Worm (Caenorhabditis elegans) whole organism, L4 larva: Measurements from ENCODE around the gene skpt-1.

ENCODE experiments used
- D1046.2 ChIP-seq: fragments of 200-800 bp; sonication (Bioruptor generic); IDR thresholded peaks from 2 replicates; pipeline ENCODE4 v1.3.6; 2022; ENCODE audit warnings: missing genetic modification characterization, missing compliant biosample characterization
- F26F4.8 ChIP-seq: fragments of 200-800 bp; sonication (Bioruptor generic); conservative IDR thresholded peaks from 2 replicates; pipeline ENCODE4 v1.3.6; 2022; ENCODE audit warnings: missing genetic modification characterization, missing compliant biosample characterization
- R02D3.7 ChIP-seq: fragments of 150-350 bp; sonication (generic microtip); optimal IDR thresholded peaks from 3 replicates; lab custom pipeline; 2014; ENCODE audit warnings: missing biosample characterization, missing genetic modification characterization
- Y105C5A.15 ChIP-seq: fragments of 200-800 bp; sonication (Bioruptor generic); IDR thresholded peaks from 2 replicates; pipeline ENCODE4 v1.3.6; 2022; ENCODE audit warnings: missing genetic modification characterization, missing compliant biosample characterization
- Y5F2A.4 ChIP-seq: fragments of 200-800 bp; sonication (Bioruptor generic); optimal IDR thresholded peaks from 2 replicates; lab custom pipeline; 2018; ENCODE audit warnings: mild to moderate bottlenecking, missing genetic modification characterization, missing compliant biosample characterization
- ZK337.2 ChIP-seq: fragments of 200-800 bp; sonication (Bioruptor generic); IDR thresholded peaks from 2 replicates; pipeline ENCODE4 v1.3.6; 2022; ENCODE audit warnings: missing genetic modification reagents, missing genetic modification characterization, missing compliant biosample characterization
- aha-1 ChIP-seq: fragments of 150-350 bp; peaks from one replicate; lab custom pipeline; 2014; ENCODE audit warnings: missing biosample characterization, missing genetic modification characterization
- aly-2 ChIP-seq: sonication (generic microtip); optimal IDR thresholded peaks from 2 replicates; lab custom pipeline; 2018; ENCODE audit warnings: missing biosample characterization, missing genetic modification characterization
- ceh-28 ChIP-seq: fragments of 150-350 bp; optimal IDR thresholded peaks from 2 replicates; lab custom pipeline; 2014; ENCODE audit warnings: missing biosample characterization, missing genetic modification reagents, missing genetic modification characterization
- ceh-44 ChIP-seq: fragments of 200-800 bp; sonication (Bioruptor generic); IDR thresholded peaks from 2 replicates; pipeline ENCODE4 v1.3.6; 2022; ENCODE audit warnings: missing genetic modification reagents, missing genetic modification characterization, missing compliant biosample characterization
- cey-2 ChIP-seq: sonication (generic microtip); optimal IDR thresholded peaks from 3 replicates; lab custom pipeline; 2017; ENCODE audit warnings: missing genetic modification characterization, mild to moderate bottlenecking, missing compliant biosample characterization, antibody characterized with exemption, borderline replicate concordance; ENCODE audit not compliant: insufficient read depth
- ctbp-1 ChIP-seq: fragments of 200-800 bp; sonication (Bioruptor generic); IDR thresholded peaks from 2 replicates; pipeline ENCODE4 v1.3.6; 2022; ENCODE audit warnings: missing genetic modification reagents, missing genetic modification characterization, missing compliant biosample characterization
- daf-12 ChIP-seq: fragments of 150-350 bp; optimal IDR thresholded peaks from 2 replicates; lab custom pipeline; 2014; ENCODE audit warnings: missing biosample characterization, missing genetic modification reagents, missing genetic modification characterization
- daf-16 ChIP-seq, 3 experiments: sonication (generic microtip); optimal IDR thresholded peaks; 2 replicates each; lab custom pipeline; 2016 to 2017; ENCODE audit warnings: missing genetic modification characterization in 3 of 3, missing genetic modification reagents in 3 of 3, mild to moderate bottlenecking in 2 of 3, missing compliant biosample characterization in 2 of 3, missing biosample characterization in 1 of 3, moderate library complexity in 1 of 3
- dmd-6 ChIP-seq: fragments of 200-800 bp; sonication (Bioruptor generic); IDR thresholded peaks from 2 replicates; pipeline ENCODE4 v1.3.6; 2022; ENCODE audit warnings: missing genetic modification reagents, missing genetic modification characterization, missing compliant biosample characterization
- dmd-9 ChIP-seq: fragments of 200-800 bp; sonication (Bioruptor generic); IDR thresholded peaks from 2 replicates; pipeline ENCODE4 v1.3.6; 2022; ENCODE audit warnings: missing genetic modification reagents, missing genetic modification characterization, missing compliant biosample characterization
- dve-1 ChIP-seq: sonication (generic microtip); optimal IDR thresholded peaks from 2 replicates; lab custom pipeline; 2017; ENCODE audit warnings: antibody characterized with exemption, mild to moderate bottlenecking, missing genetic modification characterization, missing compliant biosample characterization; ENCODE audit not compliant: insufficient read depth
- egl-43 ChIP-seq: fragments of 200-800 bp; sonication (Bioruptor generic); IDR thresholded peaks from 2 replicates; pipeline ENCODE4 v1.3.6; 2022; ENCODE audit warnings: missing genetic modification reagents, missing genetic modification characterization, missing compliant biosample characterization
- fkh-10 ChIP-seq: fragments of 150-350 bp; optimal IDR thresholded peaks from 2 replicates; lab custom pipeline; 2014; ENCODE audit warnings: missing biosample characterization, missing genetic modification reagents, missing genetic modification characterization
- fos-1 ChIP-seq: fragments of 150-350 bp; optimal IDR thresholded peaks from 2 replicates; lab custom pipeline; 2014; ENCODE audit warnings: missing biosample characterization, missing genetic modification characterization
- hlh-11 ChIP-seq: fragments of 200-800 bp; sonication (Bioruptor generic); optimal IDR thresholded peaks from 2 replicates; lab custom pipeline; 2018; ENCODE audit warnings: mild to moderate bottlenecking, missing genetic modification characterization, missing compliant biosample characterization
- hlh-30 ChIP-seq: sonication (generic microtip); optimal IDR thresholded peaks from 2 replicates; lab custom pipeline; 2017; ENCODE audit warnings: antibody characterized with exemption, mild to moderate bottlenecking, missing genetic modification characterization, missing compliant biosample characterization; ENCODE audit not compliant: insufficient read depth
- lin-13 ChIP-seq: fragments of 150-350 bp; optimal IDR thresholded peaks from 2 replicates; lab custom pipeline; 2014; ENCODE audit warnings: missing biosample characterization, missing genetic modification reagents, missing genetic modification characterization
- lin-38 ChIP-seq: fragments of 200-800 bp; sonication (Bioruptor generic); IDR thresholded peaks from 2 replicates; pipeline ENCODE4 v1.3.6; 2022; ENCODE audit warnings: missing genetic modification reagents, missing genetic modification characterization, missing compliant biosample characterization
- madf-5 ChIP-seq, 2 experiments: fragments of 200-800 bp; sonication (Bioruptor generic); IDR thresholded peaks; 2 replicates each; pipeline ENCODE4 v1.3.6; 2022; ENCODE audit warnings: missing compliant biosample characterization in 2 of 2, missing genetic modification characterization in 2 of 2
- mdl-1 ChIP-seq, 2 experiments: fragments of 150-350 bp in 1 of 2; sonication (generic microtip) in 1 of 2; optimal IDR thresholded peaks; 2 replicates each; lab custom pipeline; 2014 to 2017; ENCODE audit warnings: missing biosample characterization in 2 of 2, missing genetic modification characterization in 2 of 2
- mep-1 ChIP-seq: fragments of 150-350 bp; sonication (generic microtip); optimal IDR thresholded peaks from 3 replicates; lab custom pipeline; 2014; ENCODE audit warnings: missing biosample characterization, missing genetic modification characterization
- mes-2 ChIP-seq: sonication (generic microtip); optimal IDR thresholded peaks from 2 replicates; lab custom pipeline; 2016; ENCODE audit warnings: missing genotype, mild to moderate bottlenecking, missing genetic modification characterization, missing compliant biosample characterization; ENCODE audit not compliant: poor library complexity, severe bottlenecking
- mxl-2 ChIP-seq: fragments of 200-800 bp; sonication (Bioruptor generic); conservative IDR thresholded peaks from 2 replicates; pipeline ENCODE4 v1.3.6; 2022; ENCODE audit warnings: missing genetic modification reagents, missing genetic modification characterization, missing compliant biosample characterization
- nhr-10 ChIP-seq: fragments of 150-350 bp; optimal IDR thresholded peaks from 2 replicates; lab custom pipeline; 2014; ENCODE audit warnings: missing biosample characterization, missing genetic modification characterization
- nhr-25 ChIP-seq: sonication (generic microtip); optimal IDR thresholded peaks from 2 replicates; lab custom pipeline; 2017; ENCODE audit warnings: missing genetic modification characterization, mild to moderate bottlenecking, missing compliant biosample characterization, antibody characterized with exemption, moderate library complexity, borderline replicate concordance; ENCODE audit not compliant: insufficient read depth
- nhr-28 ChIP-seq: fragments of 150-350 bp; optimal IDR thresholded peaks from 2 replicates; lab custom pipeline; 2014; ENCODE audit warnings: missing biosample characterization, missing genetic modification characterization
- nhr-41 ChIP-seq: fragments of 200-800 bp; sonication (Bioruptor generic); IDR thresholded peaks from 2 replicates; pipeline ENCODE4 v1.3.6; 2022; ENCODE audit warnings: missing genetic modification reagents, missing genetic modification characterization, missing compliant biosample characterization
- nhr-6 ChIP-seq: fragments of 150-350 bp; optimal IDR thresholded peaks from 2 replicates; lab custom pipeline; 2014; ENCODE audit warnings: missing biosample characterization, missing genetic modification characterization
- nhr-76 ChIP-seq: fragments of 150-350 bp; optimal IDR thresholded peaks from 2 replicates; lab custom pipeline; 2014; ENCODE audit warnings: missing biosample characterization, missing genetic modification characterization
- nhr-77 ChIP-seq: fragments of 150-350 bp; optimal IDR thresholded peaks from 2 replicates; lab custom pipeline; 2014; ENCODE audit warnings: missing biosample characterization, missing genetic modification characterization
- pha-4 ChIP-seq, 2 experiments: fragments of 150-350 bp in 1 of 2; fragments of 200-800 bp in 1 of 2; sonication (Bioruptor generic) in 1 of 2; IDR thresholded peaks in 1 of 2; optimal IDR thresholded peaks in 1 of 2; 2 replicates each; pipeline versions ENCODE4 v1.3.6 to Lab custom; 2014 to 2022; ENCODE audit warnings: missing genetic modification characterization in 2 of 2, missing genetic modification reagents in 2 of 2, missing biosample characterization in 1 of 2, missing compliant biosample characterization in 1 of 2
- pqm-1 ChIP-seq: sonication (generic microtip); optimal IDR thresholded peaks from 2 replicates; lab custom pipeline; 2017; ENCODE audit warnings: missing biosample characterization, missing genetic modification characterization
- rbr-2 ChIP-seq: sonication (generic microtip); optimal IDR thresholded peaks from 2 replicates; lab custom pipeline; 2016; ENCODE audit warnings: missing genotype, missing genetic modification characterization, missing compliant biosample characterization
- saeg-2 ChIP-seq: fragments of 200-800 bp; sonication (Bioruptor generic); IDR thresholded peaks from 2 replicates; pipeline ENCODE4 v1.3.6; 2022; ENCODE audit warnings: missing genetic modification reagents, missing genetic modification characterization, missing compliant biosample characterization
- sdz-12 ChIP-seq: fragments of 200-800 bp; sonication (Bioruptor generic); optimal IDR thresholded peaks from 2 replicates; lab custom pipeline; 2018; ENCODE audit warnings: mild to moderate bottlenecking, missing genetic modification characterization, missing compliant biosample characterization
- set-16 ChIP-seq: fragments of 200-800 bp; sonication (Bioruptor generic); IDR thresholded peaks from 2 replicates; pipeline ENCODE4 v1.3.6; 2022; ENCODE audit warnings: missing genetic modification reagents, missing genetic modification characterization, missing compliant biosample characterization
- skn-1 ChIP-seq: fragments of 150-350 bp; optimal IDR thresholded peaks from 2 replicates; lab custom pipeline; 2014; ENCODE audit warnings: missing biosample characterization, missing genetic modification characterization
- snpc-4 ChIP-seq: fragments of 150-350 bp; optimal IDR thresholded peaks from 2 replicates; lab custom pipeline; 2014; ENCODE audit warnings: missing biosample characterization, missing genetic modification characterization
- spr-3 ChIP-seq: fragments of 200-800 bp; sonication (Bioruptor generic); optimal IDR thresholded peaks from 2 replicates; lab custom pipeline; 2018; ENCODE audit warnings: mild to moderate bottlenecking, missing genetic modification characterization, missing compliant biosample characterization
- zfp-2 ChIP-seq: sonication (generic microtip); optimal IDR thresholded peaks from 2 replicates; lab custom pipeline; 2016; ENCODE audit warnings: mild to moderate bottlenecking, missing genetic modification characterization, missing compliant biosample characterization
- zfp-3 ChIP-seq: fragments of 200-800 bp; sonication (Bioruptor generic); conservative IDR thresholded peaks from 2 replicates; pipeline ENCODE4 v1.3.6; 2022; ENCODE audit warnings: missing genetic modification reagents, missing genetic modification characterization, missing compliant biosample characterization
- zip-2 ChIP-seq: fragments of 150-350 bp; optimal IDR thresholded peaks from 2 replicates; lab custom pipeline; 2014; ENCODE audit warnings: missing biosample characterization, missing genetic modification characterization

The skpt-1 gene

DNA sequence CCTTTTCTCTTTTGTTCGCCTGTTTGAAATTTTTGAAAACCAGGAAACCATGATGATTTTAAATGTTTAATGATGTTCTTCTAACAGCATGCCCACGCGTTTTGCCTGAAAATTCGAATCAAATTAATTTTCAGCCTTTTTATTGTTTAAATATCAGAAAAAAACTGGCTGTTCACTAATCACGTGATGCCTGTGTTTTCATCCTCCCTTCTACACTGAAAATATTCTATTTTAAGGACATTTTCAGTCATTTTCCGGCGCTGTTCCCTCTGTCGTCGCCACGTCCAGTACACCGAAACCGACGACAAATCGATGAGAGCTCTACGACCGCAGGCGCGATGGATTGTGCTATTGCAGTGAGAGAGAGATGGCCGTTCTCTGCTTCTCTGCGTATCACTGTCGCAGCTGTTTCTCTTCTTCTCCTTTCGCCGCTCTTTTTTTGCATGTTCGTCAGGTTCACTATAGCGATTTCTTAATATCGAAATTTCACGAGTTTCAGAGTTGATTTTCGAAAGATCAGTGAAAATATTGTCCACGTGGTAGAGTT, 1.6 kb upstream of the skpt-1 start, which contains the start of gene F48E8.8 (continued):
- TF ChIP-seq lin-38 (GFP tag; lab: Robert Waterston, UW) (peak; percentile 73), ctbp-1 (GFP tag; lab: Robert Waterston, UW) (no peak), D1046.2 (GFP tag; lab: Robert Waterston, UW) (no peak), snpc-4 (no peak), hlh-30 (peak; percentile 77), lin-13 (GFP tag; lab: Kevin White, UChicago) (peak; percentile 25), nhr-25 (tag; lab: Kevin White, UChicago) (no peak), dmd-9 (no peak), zfp-3 (GFP tag; lab: Robert Waterston, UW) (no peak), skn-1 (tag; lab: Kevin White, UChicago) (no peak), aly-2 (tag; lab: Kevin White, UChicago) (no peak), mxl-2 (GFP tag; lab: Robert Waterston, UW) (no peak), madf-5 (GFP tag; IDR thresholded peaks at IDR 0.05; lab: Robert Waterston, UW) (no peak), fos-1 (tag; lab: Kevin White, UChicago) (no peak), F26F4.8 (GFP tag; lab: Robert Waterston, UW) (no peak), mdl-1 (tag; optimal IDR thresholded peaks at IDR 0.05; lab: Kevin White, UChicago) (peak in 1 of 2 experiments; percentile 36), egl-43 (GFP tag; lab: Robert Waterston, UW) (no peak), nhr-77 (tag; lab: Kevin White, UChicago) (no peak), zip-2 (tag; lab: Kevin White, UChicago) (no peak), R02D3.7 (tag; lab: Kevin White, UChicago) (no peak), cey-2 (tag; lab: Kevin White, UChicago) (no peak), hlh-11 (peak; percentile 93), ceh-44 (no peak), pqm-1 (tag; lab: Kevin White, UChicago) (no peak), sdz-12 (GFP tag; lab: Kevin White, UChicago) (no peak), saeg-2 (GFP tag; lab: Robert Waterston, UW) (no peak), spr-3 (no peak), zfp-2 (no peak), nhr-76 (tag; lab: Kevin White, UChicago) (no peak), nhr-41 (no peak)

DNA sequence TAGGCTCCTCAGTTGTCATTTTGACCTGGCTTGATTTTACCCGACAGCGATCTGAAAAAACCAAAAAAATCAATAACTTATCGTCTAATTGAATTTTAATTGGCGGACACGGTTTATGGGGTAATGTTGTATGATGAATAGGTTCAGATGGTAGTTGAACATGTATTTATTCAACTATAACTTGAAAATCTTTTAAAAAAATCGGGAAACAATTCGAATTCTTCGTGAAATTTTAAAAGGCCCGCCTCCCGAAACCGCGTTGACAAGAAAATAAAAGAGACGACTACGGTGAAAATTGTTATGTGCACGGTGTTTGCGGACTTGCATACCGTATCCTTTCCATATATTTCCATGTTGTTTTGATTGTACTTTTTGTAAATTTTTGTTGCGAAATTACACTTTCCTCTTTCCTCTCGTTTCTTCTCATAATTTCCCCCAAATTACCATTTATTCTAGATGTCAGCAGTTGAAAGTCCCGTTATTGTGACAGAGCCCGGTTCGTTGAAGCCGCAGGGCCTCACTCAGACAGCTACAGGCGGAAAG, 5.4 kb downstream of the skpt-1 start, which contains the start of the genes T24G10.2 and disl-2:
Gene T24G10.2 (minus strand): TSS at position 51 of the 543 bp plus-strand sequence.
Gene disl-2 (plus strand): TSS at position 457 of the 543 bp plus-strand sequence.
- TF ChIP-seq zip-2 (tag; lab: Kevin White, UChicago) (no peak), mep-1 (tag; lab: Kevin White, UChicago) (peak; percentile 32), aha-1 (no peak), mdl-1 (tag; optimal IDR thresholded peaks at IDR 0.05; lab: Kevin White, UChicago) (no peak), nhr-28 (peak; percentile 19), nhr-6 (tag; lab: Kevin White, UChicago) (peak; percentile 50), dmd-9 (no peak), ceh-28 (tag; lab: Kevin White, UChicago) (peak; percentile 35), Y5F2A.4 (GFP tag; lab: Kevin White, UChicago) (no peak), nhr-76 (tag; lab: Kevin White, UChicago) (peak; percentile 28), nhr-10 (tag; lab: Kevin White, UChicago) (no peak), daf-12 (tag; lab: Kevin White, UChicago) (no peak), Y105C5A.15 (GFP tag; lab: Robert Waterston, UW) (no peak), dmd-6 (peak; percentile 14; the same call in 1 of the 2 replicates), ctbp-1 (GFP tag; lab: Robert Waterston, UW) (no peak), ZK337.2 (no peak), fkh-10 (GFP tag; lab: Kevin White, UChicago) (no peak), daf-16 (GFP tag; optimal IDR thresholded peaks at IDR 0.05; lab: Kevin White, UChicago) (no peak), daf-16 (tag; optimal IDR thresholded peaks at IDR 0.05; lab: Kevin White, UChicago) (peak; percentile 48), lin-38 (GFP tag; lab: Robert Waterston, UW) (peak; percentile 64), pha-4 (GFP tag; IDR thresholded peaks at IDR 0.05; lab: Robert Waterston, UW) (no peak), pha-4 (tag; optimal IDR thresholded peaks at IDR 0.05; lab: Kevin White, UChicago) (peak; percentile 68), set-16 (GFP tag; lab: Robert Waterston, UW) (no peak), dve-1 (tag; lab: Kevin White, UChicago) (peak; percentile 43), rbr-2 (tag; lab: Kevin White, UChicago) (peak; percentile 2), mes-2 (tag; lab: Kevin White, UChicago) (peak; percentile 75), nhr-25 (tag; lab: Kevin White, UChicago) (no peak)
